Worm (Caenorhabditis elegans) whole organism, L1 larva: Measurements from ENCODE around the gene fbxb-55.

Source experiments
- lin-13 ChIP-seq: fragments of 150-350 bp; optimal IDR thresholded peaks from 2 replicates; lab custom pipeline; 2014; ENCODE audit warnings: missing biosample characterization, missing genetic modification reagents, missing genetic modification characterization
- nhr-12 ChIP-seq: sonication (generic microtip); optimal IDR thresholded peaks from 2 replicates; lab custom pipeline; 2017; ENCODE audit warnings: missing biosample characterization, missing genetic modification characterization

DNA sequence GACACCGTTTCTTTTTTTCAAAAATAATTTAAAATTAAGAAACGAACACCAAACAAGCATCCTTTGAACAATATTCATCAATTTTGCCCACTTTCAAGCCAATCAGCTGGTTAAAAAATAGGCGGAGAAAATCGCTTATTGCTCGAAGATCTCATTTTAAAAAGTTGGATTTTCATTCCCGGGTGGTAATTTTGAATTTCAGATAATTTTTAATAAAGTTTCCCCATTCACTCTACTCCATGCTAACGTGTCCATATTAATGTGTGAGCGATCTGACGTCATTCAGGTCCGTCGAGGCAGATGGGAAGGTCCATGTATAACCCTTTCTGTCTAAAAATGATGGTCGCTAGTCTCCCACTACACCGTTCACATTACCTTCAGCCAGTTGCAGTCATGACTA is at the start of gene fbxb-55:
- TF ChIP-seq nhr-12: no peak
- no peak for TF ChIP-seq lin-13 (GFP tag; lab: Kevin White, UChicago)
